Worm (Caenorhabditis elegans): ENCODE results near the gene mls-1.

Gene mls-1

ce11 chrIII:7499421-7499902, 39.3 kb downstream of the mls-1 start, which contains the start of the genes C07H6.9 and sap-140 (continued):
- peak; percentile 22 for TF ChIP-seq repo-1 (tag; optimal IDR thresholded peaks at IDR 0.05)
- TF ChIP-seq rcor-1 (GFP tag; IDR thresholded peaks at IDR 0.05), result 0 out of 2 replicates have a peak, but pooled peaks have one; percentile 20
- TF ChIP-seq nfya-1 (tag; optimal IDR thresholded peaks at IDR 0.05; ENCODE audit: borderline replicate concordance, insufficient read depth), result no peak
- TF ChIP-seq mxl-1 (tag; optimal IDR thresholded peaks at IDR 0.05), result no peak
- peak; percentile 57; the same call in 1 of the 2 replicates for TF ChIP-seq nfyb-1 (GFP tag; IDR thresholded peaks at IDR 0.05)
- TF ChIP-seq F55B11.4 (tag; optimal IDR thresholded peaks at IDR 0.05; ENCODE audit: borderline replicate concordance, insufficient read depth), result no peak
- TF ChIP-seq B0336.3 (GFP tag; IDR thresholded peaks at IDR 0.05), result peak; percentile 38; the same call in 1 of the 2 replicates
- TF ChIP-seq him-1 (tag; optimal IDR thresholded peaks at IDR 0.05), result no peak
- TF ChIP-seq D2030.7 (GFP tag; IDR thresholded peaks at IDR 0.05), result peak; percentile 67
- TF ChIP-seq snpc-1.1 (tag; optimal IDR thresholded peaks at IDR 0.05; ENCODE audit: insufficient read depth), result peak; percentile 18
- no peak for TF ChIP-seq bed-2 (GFP tag; IDR thresholded peaks at IDR 0.05)
- peak; percentile 79 for TF ChIP-seq mcd-1 (GFP tag; IDR thresholded peaks at IDR 0.05)
- no peak for TF ChIP-seq ztf-22 (GFP tag; optimal IDR thresholded peaks at IDR 0.05)
- TF ChIP-seq nhr-80 (tag; optimal IDR thresholded peaks at IDR 0.05), result peak; percentile 10
- peak; percentile 64; the same call in 1 of the 2 replicates for TF ChIP-seq pbrm-1 (GFP tag; IDR thresholded peaks at IDR 0.05)
- TF ChIP-seq sea-2 (GFP tag; IDR thresholded peaks at IDR 0.05), result no peak
- no peak for TF ChIP-seq ets-4 (GFP tag; optimal IDR thresholded peaks at IDR 0.05)
- peak; percentile 51 for TF ChIP-seq snpc-3.4 (tag; optimal IDR thresholded peaks at IDR 0.05)
- peak; percentile 83 for TF ChIP-seq dox-1 (GFP tag; IDR thresholded peaks at IDR 0.05)
- no peak for TF ChIP-seq ztf-3 (GFP tag; optimal IDR thresholded peaks at IDR 0.05)
- no peak for TF ChIP-seq chd-7 (tag; optimal IDR thresholded peaks at IDR 0.05)
- TF ChIP-seq ceh-79 (tag; optimal IDR thresholded peaks at IDR 0.05), result no peak
- TF ChIP-seq Y53G8AR.9 (GFP tag; conservative IDR thresholded peaks at IDR 0.05), result peak; percentile 83; the same call in 1 of the 2 replicates
- TF ChIP-seq K11D2.4 (GFP tag; IDR thresholded peaks at IDR 0.05), result peak; percentile 11; the same call in 1 of the 2 replicates
- TF ChIP-seq ceh-40 (GFP tag; IDR thresholded peaks at IDR 0.05), result no peak
- peak in 1 of 2 experiments; percentile 14 for TF ChIP-seq let-607 (tag; optimal IDR thresholded peaks at IDR 0.05)
- peak; percentile 62; the same call in 1 of the 2 replicates for TF ChIP-seq ekl-4 (GFP tag; IDR thresholded peaks at IDR 0.05)
- TF ChIP-seq nhr-90 (tag; optimal IDR thresholded peaks at IDR 0.05), result no peak

ce11 chrIII:7506983-7507382, 46.8 kb downstream of the mls-1 start:
- TF ChIP-seq hsf-1 (GFP tag; IDR thresholded peaks at IDR 0.05) (no peak), zfh-2 (GFP tag; conservative IDR thresholded peaks at IDR 0.05) (0 out of 2 replicates have a peak, but pooled peaks have one; percentile 31)

ce11 chrIII:7508128-7508635, 48.0 kb downstream of the mls-1 start, which contains the start of gene cls-1:
Gene cls-1, plus strand, starts transcription at chrIII:7508178.
- TF ChIP-seq nhr-80 (tag; optimal IDR thresholded peaks at IDR 0.05), result peak; percentile 30
- TF ChIP-seq Y95B8A.8 (GFP tag; IDR thresholded peaks at IDR 0.05), result no peak

Measured in whole organism, young adult.